Worm (Caenorhabditis elegans) whole organism, L4 larva: ENCODE data around the gene srh-74.
A peak's percentile ranks its signal among the peaks of the same experiment; 100 is the strongest.

Experiments
- D1046.2 ChIP-seq: fragments of 200-800 bp; sonication (Bioruptor generic); IDR thresholded peaks from 2 replicates; pipeline ENCODE4 v1.3.6; 2022; ENCODE audit warnings: missing genetic modification characterization, missing compliant biosample characterization
- ceh-82 ChIP-seq: sonication (generic microtip); optimal IDR thresholded peaks from 2 replicates; lab custom pipeline; 2017; ENCODE audit warnings: missing biosample characterization, missing genetic modification characterization
- dmd-6 ChIP-seq: fragments of 200-800 bp; sonication (Bioruptor generic); IDR thresholded peaks from 2 replicates; pipeline ENCODE4 v1.3.6; 2022; ENCODE audit warnings: missing genetic modification reagents, missing genetic modification characterization, missing compliant biosample characterization
- lin-1 ChIP-seq: fragments of 200-800 bp; sonication (Bioruptor generic); IDR thresholded peaks from 2 replicates; pipeline ENCODE4 v1.3.6; 2022; ENCODE audit warnings: missing genetic modification reagents, missing genetic modification characterization, missing compliant biosample characterization
- nhr-28 ChIP-seq: fragments of 150-350 bp; optimal IDR thresholded peaks from 2 replicates; lab custom pipeline; 2014; ENCODE audit warnings: missing biosample characterization, missing genetic modification characterization
- nhr-6 ChIP-seq: fragments of 150-350 bp; optimal IDR thresholded peaks from 2 replicates; lab custom pipeline; 2014; ENCODE audit warnings: missing biosample characterization, missing genetic modification characterization
- pqm-1 ChIP-seq: sonication (generic microtip); optimal IDR thresholded peaks from 2 replicates; lab custom pipeline; 2017; ENCODE audit warnings: missing biosample characterization, missing genetic modification characterization
- snpc-4 ChIP-seq: fragments of 150-350 bp; optimal IDR thresholded peaks from 2 replicates; lab custom pipeline; 2014; ENCODE audit warnings: missing biosample characterization, missing genetic modification characterization
- unc-62 ChIP-seq, 3 experiments: fragments of 150-350 bp in 1 of 3; sonication (generic microtip); optimal IDR thresholded peaks in 2 of 3; peaks in 1 of 3; 1 replicate in 1 of 3; 2 replicates in 2 of 3; lab custom pipeline; 2014 to 2017; ENCODE audit warnings: missing biosample characterization in 3 of 3, missing genetic modification characterization in 3 of 3, missing genetic modification reagents in 3 of 3, missing genotype in 1 of 3

ce11 chrV:11030675-11031074, 17.9 kb downstream of the srh-74 start:
- peak in 1 of 2 experiments; percentile 93 for TF ChIP-seq unc-62 (GFP tag; optimal IDR thresholded peaks at IDR 0.05 in 1 of 2; lab: Kevin White, UChicago)
- no peak for TF ChIP-seq unc-62 (tag; optimal IDR thresholded peaks at IDR 0.05; lab: Kevin White, UChicago)
- no peak for TF ChIP-seq nhr-28 (tag; lab: Kevin White, UChicago)
- TF ChIP-seq ceh-82 (tag; lab: Kevin White, UChicago), result no peak
- no peak for TF ChIP-seq lin-1 (GFP tag; lab: Robert Waterston, UW)
- TF ChIP-seq snpc-4 (tag; lab: Kevin White, UChicago), result no peak
- TF ChIP-seq nhr-6, result no peak
- no peak for TF ChIP-seq D1046.2 (GFP tag; lab: Robert Waterston, UW)
- no peak for TF ChIP-seq dmd-6 (GFP tag; lab: Robert Waterston, UW)
- TF ChIP-seq pqm-1, result no peak
